Worm (Caenorhabditis elegans): ENCODE measurements around the gene K01A6.7.

K01A6.7 gene

DNA sequence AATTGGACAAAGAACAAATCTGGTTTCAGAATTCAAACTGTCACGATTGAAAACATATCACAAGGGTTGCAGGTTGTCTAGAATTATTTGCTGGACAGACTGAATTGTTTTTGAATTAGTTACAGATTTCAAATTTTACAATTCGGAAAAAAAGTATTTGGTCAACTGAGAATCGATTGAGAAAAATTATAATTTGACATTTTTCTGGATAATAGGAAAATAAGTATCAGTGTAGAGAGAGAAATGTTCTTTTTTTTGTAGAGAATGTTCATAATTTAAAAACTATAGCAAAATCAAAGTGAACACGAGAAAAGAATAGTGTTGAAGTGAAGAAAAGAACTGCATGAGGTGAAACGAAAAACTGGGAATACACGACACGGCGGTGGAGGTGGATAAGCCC is 37.6 kb downstream of the K01A6.7 start, which contains the start of gene dpy-20:
TSS of gene dpy-20 (minus strand) at position 101 of the 400 bp plus-strand sequence.
- TF ChIP-seq hlh-17 (GFP tag; optimal IDR thresholded peaks at IDR 0.05; ENCODE audit: borderline replicate concordance) (no peak), pax-3 (tag; optimal IDR thresholded peaks at IDR 0.05) (no peak), nhr-28 (tag; optimal IDR thresholded peaks at IDR 0.05) (no peak), aha-1 (tag; optimal IDR thresholded peaks at IDR 0.05) (no peak), jun-1 (tag; optimal IDR thresholded peaks at IDR 0.05) (no peak), pag-3 (tag; optimal IDR thresholded peaks at IDR 0.05; ENCODE audit: borderline replicate concordance, insufficient read depth) (no peak), unc-130 (tag; optimal IDR thresholded peaks at IDR 0.05) (no peak), snu-23 (GFP tag; optimal IDR thresholded peaks at IDR 0.05) (no peak), C16A3.4 (tag; optimal IDR thresholded peaks at IDR 0.05) (no peak), nhr-76 (tag; optimal IDR thresholded peaks at IDR 0.05) (no peak)

DNA sequence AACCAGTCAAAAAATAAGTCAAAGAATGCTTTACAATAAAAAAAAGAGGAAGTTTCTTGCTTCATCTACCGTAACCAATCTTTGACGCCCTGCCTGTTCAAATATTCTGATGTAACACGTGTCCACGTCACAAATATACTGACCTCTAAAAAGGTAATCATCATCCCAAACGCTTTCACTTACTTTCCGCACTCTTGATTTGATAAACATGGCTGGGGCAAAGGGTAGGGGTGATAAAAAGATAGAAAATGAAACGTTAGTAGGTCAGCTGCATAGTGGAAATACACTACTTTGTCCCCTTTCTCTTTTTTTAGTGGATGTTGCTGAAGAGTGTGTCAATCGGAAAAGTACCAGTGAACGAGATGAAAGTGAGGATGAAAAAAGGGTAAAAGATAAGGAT is 38.3 kb downstream of the K01A6.7 start:
- TF ChIP-seq nhr-85 (tag): peak; percentile 23
- TF ChIP-seq elt-3 (tag; optimal IDR thresholded peaks at IDR 0.05): peak in 2 of 6 experiments; percentile 27 to 65
- TF ChIP-seq isw-1 (GFP tag; IDR thresholded peaks at IDR 0.05): no peak
- TF ChIP-seq unc-130 (tag; optimal IDR thresholded peaks at IDR 0.05): no peak
- TF ChIP-seq C34B4.2 (tag; optimal IDR thresholded peaks at IDR 0.05): no peak
- peak; percentile 99 for TF ChIP-seq blmp-1 (tag; optimal IDR thresholded peaks at IDR 0.05)
- TF ChIP-seq nhr-11 (tag; optimal IDR thresholded peaks at IDR 0.05): no peak

DNA sequence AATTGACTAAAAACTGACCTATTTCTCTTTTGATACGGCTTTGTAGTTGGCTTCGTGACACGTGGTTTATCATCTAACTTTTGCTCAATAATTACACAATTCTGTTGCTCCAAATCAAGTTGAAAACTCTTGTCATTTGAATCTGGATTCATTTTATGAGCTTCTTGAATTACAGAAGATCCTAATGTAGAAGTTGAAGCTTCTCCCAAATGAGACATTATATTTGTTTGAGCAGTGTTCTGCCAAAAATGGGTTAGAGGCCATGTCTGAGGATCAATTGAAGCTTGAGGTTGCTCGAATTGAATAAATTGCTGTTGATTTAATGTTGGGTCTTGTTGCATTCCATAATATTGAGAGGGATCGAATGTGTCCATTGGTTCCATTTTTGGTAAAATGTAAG is 40.9 kb downstream of the K01A6.7 start:
- TF ChIP-seq tbx-2 (tag; optimal IDR thresholded peaks at IDR 0.05): no peak
- TF ChIP-seq lin-35 (GFP tag; optimal IDR thresholded peaks at IDR 0.05): no peak
- TF ChIP-seq sox-4 (tag; optimal IDR thresholded peaks at IDR 0.05): no peak
- no peak for TF ChIP-seq fkh-10 (GFP tag; optimal IDR thresholded peaks at IDR 0.05)
- TF ChIP-seq pag-3 (tag; optimal IDR thresholded peaks at IDR 0.05; ENCODE audit: borderline replicate concordance, insufficient read depth): no peak

DNA sequence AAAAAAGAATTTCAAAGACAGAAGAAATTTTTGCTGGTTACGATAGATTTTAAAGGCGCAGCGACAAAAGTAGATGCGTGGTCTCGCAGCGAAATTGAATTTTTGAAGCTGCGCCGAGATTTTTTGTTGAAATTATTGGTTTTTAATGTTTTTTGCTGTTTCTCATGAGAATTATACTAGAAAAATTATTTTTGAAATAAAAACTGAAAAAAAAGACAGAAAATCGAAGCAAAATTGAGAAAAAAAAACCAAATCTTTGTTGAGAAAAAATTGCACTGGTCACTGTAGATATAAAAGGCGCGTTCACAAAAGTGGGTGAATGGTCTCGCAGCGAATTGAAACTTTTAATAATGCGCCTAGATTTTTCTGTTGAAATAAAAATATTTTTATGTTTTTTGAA is 42.7 kb downstream of the K01A6.7 start:
- TF ChIP-seq elt-2 (tag; optimal IDR thresholded peaks at IDR 0.05) (no peak), dsc-1 (tag; optimal IDR thresholded peaks at IDR 0.05) (no peak), isw-1 (GFP tag; IDR thresholded peaks at IDR 0.05) (no peak)

DNA sequence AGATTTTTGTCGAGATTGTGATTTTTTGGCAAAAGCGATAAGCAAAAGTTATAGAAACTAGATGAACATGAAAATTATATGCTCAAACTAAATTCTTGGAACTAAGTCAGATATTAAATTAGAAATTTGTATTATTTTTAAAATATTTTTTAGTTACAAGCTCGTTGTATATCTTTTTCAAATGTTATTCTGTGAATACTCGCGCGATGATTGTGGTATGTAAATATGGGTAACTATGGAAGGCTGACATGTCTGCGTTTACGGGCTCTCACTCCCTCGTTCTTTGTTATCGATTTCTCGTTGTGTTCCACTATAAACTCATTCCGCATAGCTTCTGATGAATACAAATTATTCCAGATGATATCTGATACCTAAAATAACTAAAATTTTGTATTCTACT is 44.2 kb downstream of the K01A6.7 start, which contains the start of gene ZK792.7:
TSS of gene ZK792.7 (plus strand) at position 301 of the 400 bp plus-strand sequence.
- TF ChIP-seq snu-23 (GFP tag; optimal IDR thresholded peaks at IDR 0.05) (no peak), efl-3 (GFP tag; optimal IDR thresholded peaks at IDR 0.05) (no peak), nhr-237 (tag; optimal IDR thresholded peaks at IDR 0.05) (no peak), nhr-12 (tag; optimal IDR thresholded peaks at IDR 0.05) (no peak), snpc-4 (tag; optimal IDR thresholded peaks at IDR 0.05) (no peak)

DNA sequence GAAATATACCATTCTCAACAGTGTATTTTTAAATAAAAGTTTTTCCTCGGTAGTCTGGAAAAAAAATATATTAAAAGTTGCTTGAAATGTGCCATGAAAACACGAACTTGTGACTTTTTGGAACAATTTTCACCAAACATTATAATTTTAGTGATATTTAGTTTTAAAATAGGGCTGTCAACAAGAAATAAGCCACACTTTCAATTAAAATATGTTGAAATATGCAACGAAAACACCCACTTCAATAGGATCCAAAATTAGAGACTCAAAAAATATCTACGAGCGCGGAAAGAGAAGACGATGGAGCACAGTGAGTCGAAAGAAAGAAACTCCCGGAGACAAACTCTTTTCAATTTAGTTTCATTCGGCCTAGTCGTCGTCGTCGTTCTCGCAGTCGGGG is 44.9 kb downstream of the K01A6.7 start, which contains the start of gene ZK792.12:
TSS of gene ZK792.12 (plus strand) at position 301 of the 400 bp plus-strand sequence.
- TF ChIP-seq F16B12.6 (tag; optimal IDR thresholded peaks at IDR 0.05) (no peak), isw-1 (GFP tag; IDR thresholded peaks at IDR 0.05) (no peak), C16A3.4 (tag; optimal IDR thresholded peaks at IDR 0.05) (no peak), rnt-1 (tag; optimal IDR thresholded peaks at IDR 0.05) (no peak), ceh-90 (tag; optimal IDR thresholded peaks at IDR 0.05) (no peak), unc-86 (tag; optimal IDR thresholded peaks at IDR 0.05) (no peak), pqm-1 (tag; optimal IDR thresholded peaks at IDR 0.05) (no peak), dpl-1 (GFP tag; optimal IDR thresholded peaks at IDR 0.05) (no peak), pax-3 (tag; optimal IDR thresholded peaks at IDR 0.05) (no peak), ztf-4 (tag; optimal IDR thresholded peaks at IDR 0.05) (no peak), lin-15B (tag; optimal IDR thresholded peaks at IDR 0.05) (no peak), blmp-1 (tag; optimal IDR thresholded peaks at IDR 0.05) (no peak), lin-39 (tag; optimal IDR thresholded peaks at IDR 0.05) (no peak), egl-27 (tag; optimal IDR thresholded peaks at IDR 0.05) (no peak), ceh-82 (tag; optimal IDR thresholded peaks at IDR 0.05) (no peak), ama-1 (optimal IDR thresholded peaks at IDR 0.05) (no peak), nhr-11 (tag; optimal IDR thresholded peaks at IDR 0.05) (no peak), vab-15 (tag; optimal IDR thresholded peaks at IDR 0.05) (no peak)

Measured in whole organism, L1 larva.